Worm (Caenorhabditis elegans): ENCODE measurements around the gene Y7A9D.1.
"Not testable (repeated sequence)": the region's sequence is repeated elsewhere in the genome, so short reads cannot be mapped to it uniquely, and the experiment has no call there.

Y7A9D.1 gene

ce11 chrIV:16381933-16382591, at the start of gene Y7A9D.1:
Gene Y7A9D.1, minus strand, starts transcription at chrIV:16382215.
- TF ChIP-seq ref-1 (GFP tag; conservative IDR thresholded peaks at IDR 0.05): peak; percentile 68
- peak; percentile 87 for TF ChIP-seq ztf-23 (GFP tag; IDR thresholded peaks at IDR 0.05)
- TF ChIP-seq med-1 (GFP tag; optimal IDR thresholded peaks at IDR 0.05; ENCODE audit: insufficient read depth): no peak
- TF ChIP-seq flt-1 (GFP tag; IDR thresholded peaks at IDR 0.05): peak; percentile 90
- TF ChIP-seq T22C8.4 (GFP tag; IDR thresholded peaks at IDR 0.05): peak; percentile 80
- TF ChIP-seq cog-1 (tag; optimal IDR thresholded peaks at IDR 0.05): peak; percentile 78
- TF ChIP-seq ztf-29 (GFP tag; IDR thresholded peaks at IDR 0.05): peak; percentile 77
- 0 out of 2 replicates have a peak, but pooled peaks have one; percentile 52 for TF ChIP-seq klf-2 (GFP tag; conservative IDR thresholded peaks at IDR 0.05)
- TF ChIP-seq tab-1 (GFP tag; IDR thresholded peaks at IDR 0.05): peak; percentile 83

ce11 chrIV:16424337-16424736, 42.3 kb upstream of the Y7A9D.1 start, which contains the start of gene Y10G11A.1:
Gene Y10G11A.1, plus strand, starts transcription at chrIV:16424637.
- TF ChIP-seq T22C8.4 (GFP tag; IDR thresholded peaks at IDR 0.05); cog-1 (tag; optimal IDR thresholded peaks at IDR 0.05); ref-1 (GFP tag; conservative IDR thresholded peaks at IDR 0.05): not testable (repeated sequence)

- TF ChIP-seq ztf-29 (GFP tag; IDR thresholded peaks at IDR 0.05): no peak
Measured at ce11 chrIV:16421903-16422557, 40.0 kb upstream of the Y7A9D.1 start.

ce11 chrIV:16415100-16415973, 33.3 kb upstream of the Y7A9D.1 start:
- TF ChIP-seq klf-2 (GFP tag; conservative IDR thresholded peaks at IDR 0.05): peak; percentile 64
- no peak for TF ChIP-seq med-1 (GFP tag; optimal IDR thresholded peaks at IDR 0.05; ENCODE audit: insufficient read depth)
- no peak for TF ChIP-seq ref-1 (GFP tag; conservative IDR thresholded peaks at IDR 0.05)
- TF ChIP-seq ztf-29 (GFP tag; IDR thresholded peaks at IDR 0.05): 0 out of 2 replicates have a peak, but pooled peaks have one; percentile 35
- peak; percentile 26; the same call in 1 of the 2 replicates for TF ChIP-seq T22C8.4 (GFP tag; IDR thresholded peaks at IDR 0.05)
- peak; percentile 69 for TF ChIP-seq ztf-23 (GFP tag; IDR thresholded peaks at IDR 0.05)
- TF ChIP-seq flt-1 (GFP tag; IDR thresholded peaks at IDR 0.05): peak; percentile 76
- peak; percentile 26 for TF ChIP-seq cog-1 (tag; optimal IDR thresholded peaks at IDR 0.05)

ce11 chrIV:16411713-16412112, 29.7 kb upstream of the Y7A9D.1 start, which contains the start of gene Y65A5A.2:
Gene Y65A5A.2, plus strand, starts transcription at chrIV:16412020.
- TF ChIP-seq klf-2 (GFP tag; conservative IDR thresholded peaks at IDR 0.05) (no peak), tab-1 (GFP tag; IDR thresholded peaks at IDR 0.05) (no peak), med-1 (GFP tag; optimal IDR thresholded peaks at IDR 0.05; ENCODE audit: insufficient read depth) (no peak), T22C8.4 (GFP tag; IDR thresholded peaks at IDR 0.05) (no peak), flt-1 (GFP tag; IDR thresholded peaks at IDR 0.05) (no peak), ztf-29 (GFP tag; IDR thresholded peaks at IDR 0.05) (no peak), ref-1 (GFP tag; conservative IDR thresholded peaks at IDR 0.05) (no peak), cog-1 (tag; optimal IDR thresholded peaks at IDR 0.05) (no peak), ztf-23 (GFP tag; IDR thresholded peaks at IDR 0.05) (no peak)

ce11 chrIV:16410078-16410636, 28.1 kb upstream of the Y7A9D.1 start:
- TF ChIP-seq flt-1 (GFP tag; IDR thresholded peaks at IDR 0.05) (peak; percentile 33; the same call in 1 of the 2 replicates), med-1 (GFP tag; optimal IDR thresholded peaks at IDR 0.05; ENCODE audit: insufficient read depth) (no peak)

- TF ChIP-seq T22C8.4 (GFP tag; IDR thresholded peaks at IDR 0.05) (no peak), flt-1 (GFP tag; IDR thresholded peaks at IDR 0.05) (0 out of 2 replicates have a peak, but pooled peaks have one; percentile 8)
Measured at ce11 chrIV:16407800-16408199, 25.8 kb upstream of the Y7A9D.1 start.

ce11 chrIV:16403283-16403682, 21.3 kb upstream of the Y7A9D.1 start:
- TF ChIP-seq flt-1 (GFP tag; IDR thresholded peaks at IDR 0.05): no peak
- TF ChIP-seq cog-1 (tag; optimal IDR thresholded peaks at IDR 0.05): no peak
- TF ChIP-seq ztf-23 (GFP tag; IDR thresholded peaks at IDR 0.05): no peak
- no peak for TF ChIP-seq med-1 (GFP tag; optimal IDR thresholded peaks at IDR 0.05; ENCODE audit: insufficient read depth)
- TF ChIP-seq ztf-29 (GFP tag; IDR thresholded peaks at IDR 0.05): no peak
- no peak for TF ChIP-seq ref-1 (GFP tag; conservative IDR thresholded peaks at IDR 0.05)
- no peak for TF ChIP-seq klf-2 (GFP tag; conservative IDR thresholded peaks at IDR 0.05)
- TF ChIP-seq tab-1 (GFP tag; IDR thresholded peaks at IDR 0.05): no peak
- no peak for TF ChIP-seq T22C8.4 (GFP tag; IDR thresholded peaks at IDR 0.05)

ce11 chrIV:16401428-16401827, 19.4 kb upstream of the Y7A9D.1 start:
- no peak for TF ChIP-seq flt-1 (GFP tag; IDR thresholded peaks at IDR 0.05)
- TF ChIP-seq T22C8.4 (GFP tag; IDR thresholded peaks at IDR 0.05): no peak
- TF ChIP-seq ztf-23 (GFP tag; IDR thresholded peaks at IDR 0.05): no peak
- TF ChIP-seq med-1 (GFP tag; optimal IDR thresholded peaks at IDR 0.05; ENCODE audit: insufficient read depth): no peak
- TF ChIP-seq ref-1 (GFP tag; conservative IDR thresholded peaks at IDR 0.05): no peak
- TF ChIP-seq cog-1 (tag; optimal IDR thresholded peaks at IDR 0.05): no peak
- TF ChIP-seq klf-2 (GFP tag; conservative IDR thresholded peaks at IDR 0.05): no peak
- TF ChIP-seq ztf-29 (GFP tag; IDR thresholded peaks at IDR 0.05): no peak
- no peak for TF ChIP-seq tab-1 (GFP tag; IDR thresholded peaks at IDR 0.05)

Data from whole organism, midembryonic.